Fruit fly (Drosophila melanogaster) whole organism, embryonic: Measurements from ENCODE around the gene swa.
A peak's percentile ranks its signal among the peaks of the same experiment; 100 is the strongest.

Experiments used
- Adf1 ChIP-seq: fragments of 200-800 bp; sonication (Bioruptor generic); IDR thresholded peaks from 2 replicates; pipeline ENCODE4 v1.3.6; 2022; ENCODE audit warnings: missing biosample characterization, missing genetic modification characterization
- Atf-2 ChIP-seq: fragments of 200-800 bp; sonication (Bioruptor generic); optimal IDR thresholded peaks from 2 replicates; lab custom pipeline; 2016; ENCODE audit warnings: missing biosample characterization, missing genetic modification characterization
- Atf3 ChIP-seq: fragments of 200-800 bp; sonication (Bioruptor generic); optimal IDR thresholded peaks from 3 replicates; lab custom pipeline; 2016; ENCODE audit warnings: missing biosample characterization, missing genetic modification characterization
- BtbVII ChIP-seq: fragments of 200-800 bp; sonication (Bioruptor generic); optimal IDR thresholded peaks from 3 replicates; lab custom pipeline; 2017; ENCODE audit warnings: missing biosample characterization, mild to moderate bottlenecking, missing genetic modification characterization
- CG10209 ChIP-seq: fragments of 200-800 bp; sonication (Bioruptor generic); optimal IDR thresholded peaks from 3 replicates; lab custom pipeline; 2017; ENCODE audit warnings: missing biosample characterization, mild to moderate bottlenecking, missing genetic modification characterization, missing genetic modification reagents
- CG10543 ChIP-seq: fragments of 200-800 bp; sonication (Bioruptor generic); optimal IDR thresholded peaks from 3 replicates; lab custom pipeline; 2017; ENCODE audit warnings: missing biosample characterization, mild to moderate bottlenecking, missing genetic modification characterization, moderate library complexity
- CG11696 ChIP-seq: fragments of 200-800 bp; sonication (Bioruptor generic); IDR thresholded peaks from 2 replicates; pipeline ENCODE4 v1.3.6; 2022; ENCODE audit warnings: missing biosample characterization, missing genetic modification characterization
- CG13775 ChIP-seq: fragments of 200-800 bp; sonication (Bioruptor generic); optimal IDR thresholded peaks from 3 replicates; lab custom pipeline; 2017; ENCODE audit warnings: missing biosample characterization, mild to moderate bottlenecking, missing genetic modification characterization
- CG1647 ChIP-seq: fragments of 200-800 bp; sonication (Bioruptor generic); optimal IDR thresholded peaks from 3 replicates; lab custom pipeline; 2016; ENCODE audit warnings: missing biosample characterization, missing genetic modification characterization
- CG18011 ChIP-seq: fragments of 200-800 bp; sonication (Bioruptor generic); optimal IDR thresholded peaks from 2 replicates; lab custom pipeline; 2017; ENCODE audit warnings: missing biosample characterization, missing genetic modification characterization, mild to moderate bottlenecking, moderate library complexity, missing genotype
- CG2678 ChIP-seq: fragments of 200-800 bp; sonication (Bioruptor generic); optimal IDR thresholded peaks from 3 replicates; lab custom pipeline; 2019; ENCODE audit warnings: missing biosample characterization, mild to moderate bottlenecking, missing genetic modification characterization, moderate library complexity
- CG2712 ChIP-seq: fragments of 200-800 bp; optimal IDR thresholded peaks from 3 replicates; lab custom pipeline; 2019; ENCODE audit warnings: missing biosample characterization, mild to moderate bottlenecking, missing genetic modification characterization, moderate library complexity
- CG30020 ChIP-seq: fragments of 200-800 bp; optimal IDR thresholded peaks from 2 replicates; lab custom pipeline; 2019; ENCODE audit warnings: missing biosample characterization, mild to moderate bottlenecking, missing genetic modification characterization, moderate library complexity
- CG34224 ChIP-seq: fragments of 200-800 bp; sonication (Bioruptor generic); IDR thresholded peaks from 3 replicates; pipeline ENCODE4 v1.3.6; 2022; ENCODE audit warnings: missing biosample characterization, missing genetic modification characterization; ENCODE audit not compliant: partially characterized antibody
- CG3847 ChIP-seq: fragments of 200-800 bp; sonication (Bioruptor generic); IDR thresholded peaks from 2 replicates; pipeline ENCODE4 v1.3.6; 2022; ENCODE audit warnings: missing biosample characterization, missing genetic modification characterization
- CG5245 ChIP-seq: fragments of 200-800 bp; sonication (Bioruptor generic); optimal IDR thresholded peaks from 3 replicates; lab custom pipeline; 2016; ENCODE audit warnings: missing biosample characterization, missing genetic modification characterization
- CG7556 ChIP-seq: fragments of 200-800 bp; sonication (Bioruptor generic); optimal IDR thresholded peaks from 2 replicates; lab custom pipeline; 2017; ENCODE audit warnings: missing biosample characterization, mild to moderate bottlenecking, missing genetic modification characterization
- CG7839 ChIP-seq: fragments of 200-800 bp; sonication (Bioruptor generic); optimal IDR thresholded peaks from 3 replicates; lab custom pipeline; 2018; ENCODE audit warnings: missing biosample characterization, mild to moderate bottlenecking, missing genetic modification characterization, moderate library complexity
- CG8089 ChIP-seq: fragments of 200-800 bp; sonication (Bioruptor generic); optimal IDR thresholded peaks from 3 replicates; lab custom pipeline; 2016; ENCODE audit warnings: missing biosample characterization, missing genetic modification characterization
- CG8359 ChIP-seq: fragments of 200-800 bp; sonication (Bioruptor generic); optimal IDR thresholded peaks from 2 replicates; lab custom pipeline; 2017; ENCODE audit warnings: missing biosample characterization, mild to moderate bottlenecking, missing genetic modification characterization, borderline replicate concordance
- CG9437 ChIP-seq: fragments of 200-800 bp; sonication (Bioruptor generic); optimal IDR thresholded peaks from 2 replicates; lab custom pipeline; 2018; ENCODE audit warnings: missing biosample characterization, mild to moderate bottlenecking, missing genetic modification characterization
- CG9609 ChIP-seq: fragments of 200-800 bp; sonication (Bioruptor generic); optimal IDR thresholded peaks from 3 replicates; lab custom pipeline; 2016; ENCODE audit warnings: missing biosample characterization, missing genetic modification characterization
- Deaf1 ChIP-seq: fragments of 200-800 bp; optimal IDR thresholded peaks from 3 replicates; lab custom pipeline; 2019; ENCODE audit warnings: missing biosample characterization, mild to moderate bottlenecking, missing genetic modification characterization, moderate library complexity
- HmgZ ChIP-seq: fragments of 200-800 bp; sonication (Bioruptor generic); optimal IDR thresholded peaks from 2 replicates; lab custom pipeline; 2018; ENCODE audit warnings: missing biosample characterization, mild to moderate bottlenecking, missing genetic modification characterization
- Hr39 ChIP-seq: fragments of >200 bp; optimal IDR thresholded peaks from 2 replicates; lab custom pipeline; 2017
- Neu2 ChIP-seq: fragments of 200-800 bp; sonication (Bioruptor generic); optimal IDR thresholded peaks from 3 replicates; lab custom pipeline; 2016; ENCODE audit warnings: missing biosample characterization, missing genetic modification characterization, borderline replicate concordance
- Opbp ChIP-seq: fragments of 200-800 bp; sonication (Bioruptor generic); IDR thresholded peaks from 3 replicates; pipeline ENCODE4 v1.3.6; 2022; ENCODE audit warnings: missing biosample characterization, missing genetic modification characterization; ENCODE audit not compliant: partially characterized antibody
- Rfx ChIP-seq: fragments of 200-800 bp; sonication (Bioruptor generic); IDR thresholded peaks from 2 replicates; pipeline ENCODE4 v1.3.6; 2022; ENCODE audit warnings: missing biosample characterization, missing genetic modification characterization
- Sox102F ChIP-seq: fragments of 200-800 bp; sonication (Bioruptor generic); optimal IDR thresholded peaks from 2 replicates; lab custom pipeline; 2018; ENCODE audit warnings: missing biosample characterization, mild to moderate bottlenecking, missing genetic modification characterization, moderate library complexity
- Xbp1 ChIP-seq: fragments of 200-800 bp; sonication (Bioruptor generic); optimal IDR thresholded peaks from 3 replicates; lab custom pipeline; 2016; ENCODE audit warnings: missing biosample characterization, mild to moderate bottlenecking, missing genetic modification characterization
- ash1 ChIP-seq: fragments of 200-800 bp; sonication (Bioruptor generic); optimal IDR thresholded peaks from 2 replicates; lab custom pipeline; 2018; ENCODE audit warnings: missing biosample characterization, mild to moderate bottlenecking, missing genetic modification characterization
- cad ChIP-seq: fragments of >200 bp; optimal IDR thresholded peaks from 2 replicates; lab custom pipeline; 2017; ENCODE audit warnings: missing biosample characterization, missing genetic modification characterization
- chm ChIP-seq: fragments of 200-800 bp; sonication (Bioruptor generic); IDR thresholded peaks from 2 replicates; pipeline ENCODE4 v1.3.6; 2022; ENCODE audit warnings: missing biosample characterization, missing genetic modification characterization
- ci ChIP-seq: fragments of 200-800 bp; sonication (Bioruptor generic); IDR thresholded peaks from 3 replicates; pipeline ENCODE4 v1.3.6; 2022; ENCODE audit warnings: missing biosample characterization, missing genetic modification characterization
- crc ChIP-seq: fragments of 200-800 bp; sonication (Bioruptor generic); optimal IDR thresholded peaks from 2 replicates; lab custom pipeline; 2016; ENCODE audit warnings: missing biosample characterization, missing genetic modification characterization
- emc ChIP-seq: fragments of 200-800 bp; sonication (Bioruptor generic); optimal IDR thresholded peaks from 2 replicates; lab custom pipeline; 2016; ENCODE audit warnings: missing biosample characterization, missing genetic modification characterization
- eve ChIP-seq, 2 experiments: fragments of >200 bp; optimal IDR thresholded peaks; 2 replicates each; lab custom pipeline; 2017; ENCODE audit warnings: missing biosample characterization in 2 of 2, missing genetic modification characterization in 2 of 2
- fu2 ChIP-seq: fragments of 200-800 bp; sonication (Bioruptor generic); optimal IDR thresholded peaks from 2 replicates; lab custom pipeline; 2016; ENCODE audit warnings: missing biosample characterization, missing genetic modification characterization
- gce ChIP-seq: fragments of 200-800 bp; sonication (Bioruptor generic); IDR thresholded peaks from 3 replicates; pipeline ENCODE4 v1.3.6; 2022; ENCODE audit warnings: missing biosample characterization, missing genetic modification characterization
- gsb-n ChIP-seq: fragments of 200-800 bp; sonication (Bioruptor generic); optimal IDR thresholded peaks from 3 replicates; lab custom pipeline; 2018; ENCODE audit warnings: missing biosample characterization, mild to moderate bottlenecking, missing genetic modification characterization
- h ChIP-seq: fragments of >200 bp; optimal IDR thresholded peaks from 2 replicates; lab custom pipeline; 2017
- hbn ChIP-seq: fragments of 200-800 bp; sonication (Bioruptor generic); IDR thresholded peaks from 2 replicates; pipeline ENCODE4 v1.3.6; 2022; ENCODE audit warnings: missing biosample characterization, missing genetic modification characterization; ENCODE audit not compliant: partially characterized antibody
- her ChIP-seq: fragments of 200-800 bp; sonication (Bioruptor generic); optimal IDR thresholded peaks from 2 replicates; lab custom pipeline; 2016; ENCODE audit warnings: missing biosample characterization, missing genetic modification characterization
- jumu ChIP-seq: fragments of 200-800 bp; sonication (Bioruptor generic); optimal IDR thresholded peaks from 3 replicates; lab custom pipeline; 2016; ENCODE audit warnings: missing biosample characterization, missing genetic modification characterization
- phol ChIP-seq: fragments of 200-800 bp; sonication (Bioruptor generic); optimal IDR thresholded peaks from 3 replicates; lab custom pipeline; 2018; ENCODE audit warnings: missing biosample characterization, mild to moderate bottlenecking, missing genetic modification characterization, moderate library complexity
- psq ChIP-seq: fragments of 200-800 bp; sonication (Bioruptor generic); optimal IDR thresholded peaks from 2 replicates; lab custom pipeline; 2017; ENCODE audit warnings: missing biosample characterization, missing genetic modification characterization
- slp2 ChIP-seq: fragments of 200-800 bp; sonication (Bioruptor generic); optimal IDR thresholded peaks from 2 replicates; lab custom pipeline; 2016; ENCODE audit warnings: missing biosample characterization, missing genetic modification characterization
- sna ChIP-seq: fragments of 200-800 bp; sonication (Bioruptor generic); IDR thresholded peaks from 2 replicates; pipeline ENCODE4 v1.3.6; 2022; ENCODE audit warnings: missing biosample characterization, missing genetic modification characterization; ENCODE audit not compliant: partially characterized antibody
- tgo ChIP-seq: fragments of 200-800 bp; sonication (Bioruptor generic); IDR thresholded peaks from 3 replicates; pipeline ENCODE4 v1.3.6; 2022; ENCODE audit warnings: missing biosample characterization, missing genetic modification characterization
- ttk ChIP-seq: fragments of 200-800 bp; sonication (Bioruptor generic); IDR thresholded peaks from 2 replicates; pipeline ENCODE4 v2.1.2; 2022; ENCODE audit warnings: missing biosample characterization, missing genetic modification characterization
- vnd ChIP-seq: fragments of 200-800 bp; sonication (Bioruptor generic); IDR thresholded peaks from 3 replicates; pipeline ENCODE4 v1.3.6; 2022; ENCODE audit warnings: missing biosample characterization, missing genetic modification characterization; ENCODE audit not compliant: partially characterized antibody
- z ChIP-seq: fragments of 200-800 bp; sonication (Bioruptor generic); IDR thresholded peaks from 3 replicates; pipeline ENCODE4 v1.3.6; 2022; ENCODE audit warnings: missing biosample characterization, missing genetic modification characterization

The swa gene

DNA sequence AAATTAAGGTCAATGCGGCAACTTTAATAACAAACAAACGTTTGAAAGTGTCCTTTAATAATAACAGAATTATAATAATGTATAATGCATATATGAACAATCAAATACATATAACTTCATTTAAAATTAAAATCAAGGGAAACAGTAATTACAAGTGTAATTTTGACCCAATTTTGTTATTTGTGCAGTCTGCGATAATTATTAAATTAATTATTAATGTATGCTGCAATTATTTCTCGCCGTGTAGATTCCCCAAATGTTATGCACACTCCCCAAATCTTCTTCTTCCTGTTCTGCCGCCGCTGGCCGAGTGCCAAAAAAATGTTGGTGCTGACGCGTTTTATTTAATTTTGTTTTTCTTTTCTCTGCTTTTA is 11.9 kb downstream of the swa start (continued):
- TF ChIP-seq psq (GFP tag; lab: Kevin White, UChicago) (peak; percentile 48), vnd (GFP tag; lab: Robert Waterston, UW) (no peak), CG9609 (GFP tag; lab: Kevin White, UChicago) (no peak), gce (GFP tag; lab: Robert Waterston, UW) (peak; percentile 64; the same call in 1 of the 3 replicates), CG3847 (GFP tag; lab: Robert Waterston, UW) (peak; percentile 95), Rfx (peak; percentile 80), z (0 out of 3 replicates have a peak, but pooled peaks have one; percentile 25), Atf3 (GFP tag; lab: Kevin White, UChicago) (no peak), CG30020 (peak; percentile 65), CG2678 (peak; percentile 95), Hr39 (lab: Kevin White, UChicago) (no peak), Neu2 (GFP tag; lab: Kevin White, UChicago) (no peak), CG8089 (GFP tag; lab: Kevin White, UChicago) (peak; percentile 7), CG5245 (GFP tag; lab: Kevin White, UChicago) (peak; percentile 65), CG2712 (tag; lab: Kevin White, UChicago) (peak; percentile 93), CG1647 (no peak), CG8359 (GFP tag; lab: Kevin White, UChicago) (peak; percentile 55), eve (GFP tag; optimal IDR thresholded peaks at IDR 0.05; lab: Kevin White, UChicago) (peak in 1 of 2 experiments; percentile 94), cad (GFP tag; lab: Kevin White, UChicago) (no peak), HmgZ (tag; lab: Kevin White, UChicago) (peak; percentile 81), BtbVII (GFP tag; lab: Kevin White, UChicago) (peak; percentile 87), Xbp1 (peak; percentile 80), phol (peak; percentile 92), CG13775 (GFP tag; lab: Kevin White, UChicago) (peak; percentile 88), CG18011 (GFP tag; lab: Kevin White, UChicago) (no peak), CG11696 (GFP tag; lab: Robert Waterston, UW) (peak; percentile 63), ash1 (GFP tag; lab: Kevin White, UChicago) (no peak), h (no peak), CG10543 (GFP tag; lab: Kevin White, UChicago) (peak; percentile 93), CG7556 (GFP tag; lab: Kevin White, UChicago) (peak; percentile 94), tgo (GFP tag; lab: Robert Waterston, UW) (peak; percentile 81), ci (GFP tag; lab: Robert Waterston, UW) (peak; percentile 87), Deaf1 (peak; percentile 65), sna (GFP tag; lab: Robert Waterston, UW) (no peak), Atf-2 (no peak), Opbp (GFP tag; lab: Robert Waterston, UW) (no peak), chm (GFP tag; lab: Robert Waterston, UW) (peak; percentile 56; the same call in 1 of the 2 replicates), crc (GFP tag; lab: Kevin White, UChicago) (no peak), jumu (GFP tag; lab: Kevin White, UChicago) (no peak), gsb-n (tag; lab: Kevin White, UChicago) (peak; percentile 85), her (no peak), hbn (GFP tag; lab: Robert Waterston, UW) (no peak), CG9437 (GFP tag; lab: Kevin White, UChicago) (peak; percentile 75), Sox102F (GFP tag; lab: Kevin White, UChicago) (peak; percentile 89), CG10209 (GFP tag; lab: Kevin White, UChicago) (peak; percentile 89), ttk (GFP tag; lab: Robert Waterston, UW) (peak; percentile 71), fu2 (GFP tag; lab: Kevin White, UChicago) (no peak), emc (no peak), CG7839 (peak; percentile 93), Adf1 (GFP tag; lab: Robert Waterston, UW) (peak; percentile 60), slp2 (GFP tag; lab: Kevin White, UChicago) (no peak), CG34224 (GFP tag; lab: Robert Waterston, UW) (no peak)
